Worm (Caenorhabditis elegans): ENCODE measurements around the gene col-77.

col-77 gene

ce11 chrII:8308314-8308713 lies 50.9 kb downstream of the col-77 start:
- TF ChIP-seq nfya-1 (tag; optimal IDR thresholded peaks at IDR 0.05; ENCODE audit: borderline replicate concordance, insufficient read depth) (no peak), nhr-120 (GFP tag; IDR thresholded peaks at IDR 0.05) (no peak), mel-28 (tag; optimal IDR thresholded peaks at IDR 0.05; ENCODE audit: borderline replicate concordance) (no peak), sptf-2 (GFP tag; optimal IDR thresholded peaks at IDR 0.05) (no peak), F37B4.10 (GFP tag; IDR thresholded peaks at IDR 0.05) (no peak), him-1 (tag; optimal IDR thresholded peaks at IDR 0.05) (no peak), athp-1 (tag; optimal IDR thresholded peaks at IDR 0.05) (no peak)

Data from whole organism, young adult.